Fruit fly (Drosophila melanogaster) whole organism, embryonic: Measurements from ENCODE around the gene Tig.
A peak's percentile ranks its signal among the peaks of the same experiment; 100 is the strongest.

ENCODE experiments used
- Atf-2 ChIP-seq: fragments of 200-800 bp; sonication (Bioruptor generic); optimal IDR thresholded peaks from 2 replicates; lab custom pipeline; 2016; ENCODE audit warnings: missing biosample characterization, missing genetic modification characterization
- CG1024 ChIP-seq: fragments of 200-800 bp; sonication (Bioruptor generic); IDR thresholded peaks from 2 replicates; pipeline ENCODE4 v1.3.6; 2022; ENCODE audit warnings: missing biosample characterization, missing genetic modification characterization
- CG12219 ChIP-seq: fragments of 200-800 bp; sonication (Bioruptor generic); optimal IDR thresholded peaks from 3 replicates; lab custom pipeline; 2018; ENCODE audit warnings: missing biosample characterization, mild to moderate bottlenecking, missing genetic modification characterization
- CG12299 ChIP-seq: fragments of 200-800 bp; sonication (Bioruptor generic); optimal IDR thresholded peaks from 2 replicates; lab custom pipeline; 2018; ENCODE audit warnings: missing biosample characterization, mild to moderate bottlenecking, missing genetic modification characterization
- CG13894 ChIP-seq: fragments of 200-800 bp; sonication (Bioruptor generic); optimal IDR thresholded peaks from 3 replicates; lab custom pipeline; 2018; ENCODE audit warnings: missing biosample characterization, mild to moderate bottlenecking, missing genetic modification characterization, moderate library complexity
- CG15479 ChIP-seq: fragments of 200-800 bp; sonication (Bioruptor generic); optimal IDR thresholded peaks from 3 replicates; lab custom pipeline; 2019; ENCODE audit warnings: missing biosample characterization, mild to moderate bottlenecking, missing genetic modification characterization, moderate library complexity
- CG16779 ChIP-seq: fragments of 200-800 bp; sonication (Bioruptor generic); IDR thresholded peaks from 2 replicates; pipeline ENCODE4 v1.3.6; 2022; ENCODE audit warnings: missing biosample characterization, missing genetic modification characterization
- CG17568 ChIP-seq: fragments of 200-800 bp; sonication (Bioruptor generic); optimal IDR thresholded peaks from 2 replicates; lab custom pipeline; 2018; ENCODE audit warnings: missing biosample characterization, mild to moderate bottlenecking, missing genetic modification characterization, moderate library complexity
- CG1832 ChIP-seq: fragments of 200-800 bp; sonication (Bioruptor generic); optimal IDR thresholded peaks from 2 replicates; lab custom pipeline; 2017; ENCODE audit warnings: missing biosample characterization, mild to moderate bottlenecking, missing genetic modification characterization, inconsistent platforms
- CG18476 ChIP-seq: fragments of 200-800 bp; sonication (Bioruptor generic); optimal IDR thresholded peaks from 2 replicates; lab custom pipeline; 2016; ENCODE audit warnings: missing biosample characterization, mild to moderate bottlenecking, missing genetic modification characterization
- CG2199 ChIP-seq: fragments of 200-800 bp; sonication (Bioruptor generic); IDR thresholded peaks from 3 replicates; pipeline ENCODE4 v1.3.6; 2022; ENCODE audit warnings: missing biosample characterization, missing genetic modification characterization
- CG30020 ChIP-seq: fragments of 200-800 bp; optimal IDR thresholded peaks from 2 replicates; lab custom pipeline; 2019; ENCODE audit warnings: missing biosample characterization, mild to moderate bottlenecking, missing genetic modification characterization, moderate library complexity
- CG3065 ChIP-seq: fragments of 200-800 bp; sonication (Bioruptor generic); optimal IDR thresholded peaks from 2 replicates; lab custom pipeline; 2016; ENCODE audit warnings: missing biosample characterization, missing genetic modification characterization
- CG33557 ChIP-seq: fragments of 200-800 bp; sonication (Bioruptor generic); optimal IDR thresholded peaks from 2 replicates; lab custom pipeline; 2019; ENCODE audit warnings: missing biosample characterization, mild to moderate bottlenecking, missing genetic modification characterization, moderate library complexity
- CG34376 ChIP-seq: fragments of 200-800 bp; sonication (Bioruptor generic); optimal IDR thresholded peaks from 2 replicates; lab custom pipeline; 2018; ENCODE audit warnings: missing biosample characterization, mild to moderate bottlenecking, missing genetic modification characterization
- CrebB ChIP-seq: fragments of 200-800 bp; sonication (Bioruptor generic); optimal IDR thresholded peaks from 3 replicates; lab custom pipeline; 2018; ENCODE audit warnings: missing biosample characterization, mild to moderate bottlenecking, missing genetic modification characterization
- Fer1 ChIP-seq: fragments of 200-800 bp; sonication (Bioruptor generic); optimal IDR thresholded peaks from 2 replicates; lab custom pipeline; 2017; ENCODE audit warnings: missing biosample characterization, mild to moderate bottlenecking, missing genetic modification characterization
- GATAe ChIP-seq: fragments of 200-800 bp; sonication (Bioruptor generic); conservative IDR thresholded peaks from 2 replicates; pipeline ENCODE4 v1.3.6; 2022; ENCODE audit warnings: missing biosample characterization, missing genetic modification characterization
- Gsc ChIP-seq: fragments of 200-800 bp; sonication (Bioruptor generic); IDR thresholded peaks from 2 replicates; pipeline ENCODE4 v1.3.6; 2022; ENCODE audit warnings: missing biosample characterization, missing genetic modification characterization
- HLH4C ChIP-seq: fragments of 200-800 bp; sonication (Bioruptor generic); IDR thresholded peaks from 3 replicates; pipeline ENCODE4 v1.3.6; 2022; ENCODE audit warnings: missing biosample characterization, missing genetic modification characterization; ENCODE audit not compliant: partially characterized antibody
- HLHmδ ChIP-seq: fragments of 200-800 bp; sonication (Bioruptor generic); optimal IDR thresholded peaks from 2 replicates; lab custom pipeline; 2018; ENCODE audit warnings: missing biosample characterization, mild to moderate bottlenecking, missing genetic modification characterization, moderate library complexity
- MESR4 ChIP-seq: fragments of 200-800 bp; sonication (Bioruptor generic); optimal IDR thresholded peaks from 2 replicates; lab custom pipeline; 2018; ENCODE audit warnings: missing biosample characterization, mild to moderate bottlenecking, missing genetic modification characterization, moderate library complexity
- Myb ChIP-seq: fragments of 200-800 bp; sonication (Bioruptor generic); optimal IDR thresholded peaks from 2 replicates; lab custom pipeline; 2016; ENCODE audit warnings: missing biosample characterization, missing genetic modification characterization
- Oli ChIP-seq: fragments of 200-800 bp; sonication (Bioruptor generic); optimal IDR thresholded peaks from 2 replicates; lab custom pipeline; 2018; ENCODE audit warnings: missing biosample characterization, mild to moderate bottlenecking, missing genetic modification characterization, moderate library complexity
- Pdp1 ChIP-seq, 2 experiments: fragments of 200-800 bp; sonication (Bioruptor generic); optimal IDR thresholded peaks; 3 replicates each; lab custom pipeline; 2016; ENCODE audit warnings: missing biosample characterization in 2 of 2, missing genetic modification characterization in 2 of 2, mild to moderate bottlenecking in 1 of 2, moderate library complexity in 1 of 2
- Ravus ChIP-seq: fragments of 200-800 bp; sonication (Bioruptor generic); IDR thresholded peaks from 2 replicates; pipeline ENCODE4 v1.3.6; 2022; ENCODE audit warnings: missing biosample characterization, missing genetic modification characterization
- Rfx ChIP-seq: fragments of 200-800 bp; sonication (Bioruptor generic); IDR thresholded peaks from 2 replicates; pipeline ENCODE4 v1.3.6; 2022; ENCODE audit warnings: missing biosample characterization, missing genetic modification characterization
- Spps ChIP-seq: fragments of 200-800 bp; sonication (Bioruptor generic); optimal IDR thresholded peaks from 2 replicates; lab custom pipeline; 2018; ENCODE audit warnings: missing biosample characterization, mild to moderate bottlenecking, missing genetic modification characterization
- Trl ChIP-seq, 3 experiments: fragments of >200 bp in 2 of 3; fragments of 200-800 bp in 1 of 3; sonication (Bioruptor generic) in 1 of 3; optimal IDR thresholded peaks; 2 replicates in 1 of 3; 3 replicates in 2 of 3; lab custom pipeline; 2016 to 2017; ENCODE audit warnings: missing biosample characterization in 1 of 3, missing genetic modification characterization in 1 of 3
- Xrp1 ChIP-seq: fragments of 200-800 bp; sonication (Bioruptor generic); IDR thresholded peaks from 2 replicates; pipeline ENCODE4 v1.3.6; 2022; ENCODE audit warnings: missing biosample characterization, missing genetic modification characterization
- YL-1 ChIP-seq: fragments of 200-800 bp; sonication (Bioruptor generic); optimal IDR thresholded peaks from 3 replicates; lab custom pipeline; 2017; ENCODE audit warnings: missing biosample characterization, mild to moderate bottlenecking, missing genetic modification characterization
- al ChIP-seq: fragments of 200-800 bp; sonication (Bioruptor generic); IDR thresholded peaks from 2 replicates; pipeline ENCODE4 v1.3.6; 2022; ENCODE audit warnings: missing biosample characterization, missing genetic modification characterization
- bigmax ChIP-seq: fragments of 200-800 bp; sonication (Bioruptor generic); optimal IDR thresholded peaks from 2 replicates; lab custom pipeline; 2018; ENCODE audit warnings: missing biosample characterization, mild to moderate bottlenecking, missing genetic modification characterization
- crol ChIP-seq: fragments of 200-800 bp; sonication (Bioruptor generic); IDR thresholded peaks from 2 replicates; pipeline ENCODE4 v1.3.6; 2022; ENCODE audit warnings: missing biosample characterization, missing genetic modification characterization
- ems ChIP-seq: fragments of 200-800 bp; sonication (Bioruptor generic); optimal IDR thresholded peaks from 3 replicates; lab custom pipeline; 2016; ENCODE audit warnings: missing biosample characterization, missing genetic modification characterization
- fu2 ChIP-seq: fragments of 200-800 bp; sonication (Bioruptor generic); optimal IDR thresholded peaks from 2 replicates; lab custom pipeline; 2016; ENCODE audit warnings: missing biosample characterization, missing genetic modification characterization
- gcm ChIP-seq: fragments of 200-800 bp; sonication (Bioruptor generic); optimal IDR thresholded peaks from 2 replicates; lab custom pipeline; 2019; ENCODE audit warnings: missing biosample characterization, mild to moderate bottlenecking, missing genetic modification characterization, moderate library complexity
- hth ChIP-seq: fragments of >200 bp; optimal IDR thresholded peaks from 2 replicates; lab custom pipeline; 2017; ENCODE audit warnings: inconsistent platforms
- insv ChIP-seq, 2 experiments: fragments of 200-800 bp; sonication (Bioruptor generic); optimal IDR thresholded peaks; 3 replicates each; lab custom pipeline; 2016 to 2018; ENCODE audit warnings: missing biosample characterization in 2 of 2, missing genetic modification characterization in 2 of 2
- ken ChIP-seq: fragments of 200-800 bp; sonication (Bioruptor generic); IDR thresholded peaks from 3 replicates; pipeline ENCODE4 v1.3.6; 2022; ENCODE audit warnings: missing biosample characterization, missing genetic modification characterization
- kni ChIP-seq: fragments of 200-800 bp; sonication (Bioruptor generic); optimal IDR thresholded peaks from 3 replicates; lab custom pipeline; 2017; ENCODE audit warnings: mild to moderate bottlenecking, missing biosample characterization, missing genetic modification reagents, missing genetic modification characterization
- lov ChIP-seq, 2 experiments: fragments of 200-800 bp in 1 of 2; fragments of >200 bp in 1 of 2; sonication (Bioruptor generic) in 1 of 2; IDR thresholded peaks in 1 of 2; optimal IDR thresholded peaks in 1 of 2; 2 replicates in 1 of 2; 3 replicates in 1 of 2; pipeline versions ENCODE4 v1.3.6 to Lab custom; 2017 to 2022; ENCODE audit warnings: missing biosample characterization in 1 of 2, missing genetic modification characterization in 1 of 2
- mirr ChIP-seq: fragments of 200-800 bp; sonication (Bioruptor generic); optimal IDR thresholded peaks from 3 replicates; lab custom pipeline; 2018; ENCODE audit warnings: missing biosample characterization, mild to moderate bottlenecking, missing genetic modification characterization
- pum ChIP-seq: fragments of 200-800 bp; sonication (Bioruptor generic); optimal IDR thresholded peaks from 2 replicates; lab custom pipeline; 2016; ENCODE audit warnings: missing biosample characterization, missing genetic modification characterization

Gene Tig

dm6 chr2L:6455955-6456599 is 33.0 kb upstream of the Tig start, which contains the start of gene frj (continued):
- TF ChIP-seq gcm = peak; percentile 10
- peak; percentile 33 for TF ChIP-seq CG18476 (GFP tag; lab: Kevin White, UChicago)
- TF ChIP-seq CG16779 (GFP tag; lab: Robert Waterston, UW) = no peak
- TF ChIP-seq hth (lab: Kevin White, UChicago) = no peak
- no peak for TF ChIP-seq GATAe (GFP tag; lab: Robert Waterston, UW)
- peak; percentile 69 for TF ChIP-seq Myb (GFP tag; lab: Kevin White, UChicago)

- peak; percentile 2 for TF ChIP-seq CG34376 (GFP tag; lab: Kevin White, UChicago)
- 0 out of 3 replicates have a peak, but pooled peaks have one; percentile 4 for TF ChIP-seq ken (GFP tag; lab: Robert Waterston, UW)
- peak; percentile 79 for TF ChIP-seq CG1832 (GFP tag; lab: Kevin White, UChicago)
- TF ChIP-seq CG30020 (tag; lab: Kevin White, UChicago) = peak; percentile 50
- peak; percentile 91 for TF ChIP-seq CG15479 (GFP tag; lab: Kevin White, UChicago)
- peak; percentile 22 for TF ChIP-seq lov (optimal IDR thresholded peaks at IDR 0.05; lab: Kevin White, UChicago)
- TF ChIP-seq lov (GFP tag; IDR thresholded peaks at IDR 0.05; lab: Robert Waterston, UW) = no peak
- TF ChIP-seq insv (GFP tag; optimal IDR thresholded peaks at IDR 0.05; lab: Kevin White, UChicago) = peak in 1 of 2 experiments; percentile 24
- no peak for TF ChIP-seq Atf-2 (GFP tag; lab: Kevin White, UChicago)
- TF ChIP-seq CrebB = peak; percentile 14
- no peak for TF ChIP-seq ems (GFP tag; lab: Kevin White, UChicago)
- peak; percentile 42 for TF ChIP-seq CG12299 (tag; lab: Kevin White, UChicago)
- TF ChIP-seq pum (GFP tag; lab: Kevin White, UChicago) = no peak
- no peak for TF ChIP-seq Oli (tag; lab: Kevin White, UChicago)
- TF ChIP-seq CG3065 = peak; percentile 43
- TF ChIP-seq Gsc = no peak
- TF ChIP-seq Fer1 (GFP tag; lab: Kevin White, UChicago) = peak; percentile 17
- TF ChIP-seq HLH4C = no peak
- 0 out of 3 replicates have a peak, but pooled peaks have one; percentile 19 for TF ChIP-seq CG2199 (GFP tag; lab: Robert Waterston, UW)
- peak; percentile 50 for TF ChIP-seq HLHmδ (GFP tag; lab: Kevin White, UChicago)
- TF ChIP-seq Xrp1 (GFP tag; lab: Robert Waterston, UW) = peak; percentile 18; the same call in 1 of the 2 replicates
- TF ChIP-seq al = no peak
- no peak for TF ChIP-seq CG13894 (tag; lab: Kevin White, UChicago)
- no peak for TF ChIP-seq Ravus (GFP tag; lab: Robert Waterston, UW)
- peak; percentile 93 for TF ChIP-seq crol (GFP tag; lab: Robert Waterston, UW)
- peak; percentile 52 for TF ChIP-seq bigmax (GFP tag; lab: Kevin White, UChicago)
- no peak for TF ChIP-seq fu2 (GFP tag; lab: Kevin White, UChicago)
- TF ChIP-seq CG12219 (GFP tag; lab: Kevin White, UChicago) = peak; percentile 37
- peak; percentile 28 for TF ChIP-seq kni (GFP tag; lab: Kevin White, UChicago)
- no peak for TF ChIP-seq Spps (tag; lab: Kevin White, UChicago)
- TF ChIP-seq Trl (optimal IDR thresholded peaks at IDR 0.05; lab: Kevin White, UChicago) = peak in 1 of 2 experiments; percentile 12
- no peak for TF ChIP-seq Trl (GFP tag; optimal IDR thresholded peaks at IDR 0.05; lab: Kevin White, UChicago)
- peak; percentile 23; the same call in 1 of the 2 replicates for TF ChIP-seq Rfx
- TF ChIP-seq CG1024 (GFP tag; lab: Robert Waterston, UW) = 0 out of 2 replicates have a peak, but pooled peaks have one; percentile 23
- peak; percentile 57 for TF ChIP-seq YL-1 (GFP tag; lab: Kevin White, UChicago)
- peak; percentile 39 for TF ChIP-seq CG17568 (GFP tag; lab: Kevin White, UChicago)
- no peak for TF ChIP-seq CG33557 (GFP tag; lab: Kevin White, UChicago)
- TF ChIP-seq MESR4 (GFP tag; lab: Kevin White, UChicago) = peak; percentile 57
- peak in 1 of 2 experiments; percentile 92 for TF ChIP-seq Pdp1 (GFP tag; optimal IDR thresholded peaks at IDR 0.05; lab: Kevin White, UChicago)
- TF ChIP-seq mirr (GFP tag; lab: Kevin White, UChicago) = peak; percentile 53
Observed at dm6 chr2L:6455032-6455954, 32.2 kb upstream of the Tig start, which contains the start of gene retm. Gene retm (minus strand): TSS chr2L:6455929.
